Worm (Caenorhabditis elegans) whole organism, L1 larva: ENCODE measurements around the gene C54F6.12.

Experiments
- C16A3.4 ChIP-seq: fragments of 150-350 bp; optimal IDR thresholded peaks from 2 replicates; lab custom pipeline; 2014; ENCODE audit warnings: missing biosample characterization, missing genetic modification characterization
- C34B4.2 ChIP-seq: sonication (generic microtip); optimal IDR thresholded peaks from 2 replicates; lab custom pipeline; 2017; ENCODE audit warnings: mild to moderate bottlenecking, missing genetic modification characterization, missing compliant biosample characterization
- ama-1 ChIP-seq: fragments of 150-350 bp; optimal IDR thresholded peaks from 2 replicates; lab custom pipeline; 2014
- blmp-1 ChIP-seq: fragments of 150-350 bp; optimal IDR thresholded peaks from 2 replicates; lab custom pipeline; 2014; ENCODE audit warnings: missing biosample characterization, missing genetic modification characterization
- ceh-82 ChIP-seq, 3 experiments: fragments of 150-350 bp in 1 of 3; sonication (generic microtip) in 2 of 3; optimal IDR thresholded peaks; 2 replicates each; lab custom pipeline; 2014 to 2017; ENCODE audit warnings: missing biosample characterization in 3 of 3, missing genetic modification characterization in 3 of 3
- ceh-90 ChIP-seq: sonication (generic microtip); optimal IDR thresholded peaks from 2 replicates; lab custom pipeline; 2016; ENCODE audit warnings: missing genetic modification characterization, missing compliant biosample characterization
- ces-1 ChIP-seq: fragments of 150-350 bp; optimal IDR thresholded peaks from 2 replicates; lab custom pipeline; 2014; ENCODE audit warnings: missing biosample characterization, missing genetic modification reagents, missing genetic modification characterization
- dsc-1 ChIP-seq: sonication (generic microtip); optimal IDR thresholded peaks from 2 replicates; lab custom pipeline; 2016; ENCODE audit warnings: mild to moderate bottlenecking, missing genetic modification characterization, missing compliant biosample characterization
- efl-3 ChIP-seq: fragments of 200-800 bp; sonication (Bioruptor generic); optimal IDR thresholded peaks from 2 replicates; lab custom pipeline; 2018; ENCODE audit warnings: mild to moderate bottlenecking, missing genetic modification characterization, missing compliant biosample characterization
- egl-27 ChIP-seq, 2 experiments: fragments of 150-350 bp in 1 of 2; sonication (generic microtip); optimal IDR thresholded peaks; 3 replicates each; lab custom pipeline; 2017 to 2018; ENCODE audit warnings: missing biosample characterization in 2 of 2, missing genetic modification characterization in 2 of 2, missing genetic modification reagents in 2 of 2
- elt-2 ChIP-seq: sonication (generic microtip); optimal IDR thresholded peaks from 2 replicates; lab custom pipeline; 2016; ENCODE audit warnings: missing genetic modification characterization, mild to moderate bottlenecking, inconsistent platforms, missing compliant biosample characterization, missing genetic modification reagents
- fkh-4 ChIP-seq: sonication (generic microtip); optimal IDR thresholded peaks from 2 replicates; lab custom pipeline; 2016; ENCODE audit warnings: missing compliant biosample characterization, missing genetic modification characterization, borderline replicate concordance
- grh-1 ChIP-seq: fragments of 200-800 bp; sonication (Bioruptor generic); IDR thresholded peaks from 2 replicates; pipeline ENCODE4 v1.3.6; 2022; ENCODE audit warnings: missing genetic modification reagents, missing genetic modification characterization, missing compliant biosample characterization
- hpl-2 ChIP-seq: fragments of 150-350 bp; optimal IDR thresholded peaks from 2 replicates; lab custom pipeline; 2014; ENCODE audit warnings: missing biosample characterization, missing genetic modification reagents, missing genetic modification characterization
- lin-14 ChIP-seq: fragments of 200-800 bp; sonication (Bioruptor generic); optimal IDR thresholded peaks from 2 replicates; lab custom pipeline; 2018; ENCODE audit warnings: mild to moderate bottlenecking, missing genetic modification characterization, moderate library complexity, missing compliant biosample characterization
- lin-35 ChIP-seq, 2 experiments: fragments of 150-350 bp; optimal IDR thresholded peaks; 2 replicates each; lab custom pipeline; 2014; ENCODE audit warnings: missing biosample characterization in 2 of 2, missing genetic modification characterization in 2 of 2, missing genetic modification reagents in 2 of 2
- lin-39 ChIP-seq: fragments of 150-350 bp; optimal IDR thresholded peaks from 2 replicates; lab custom pipeline; 2014; ENCODE audit warnings: missing biosample characterization, missing genetic modification reagents, missing genetic modification characterization
- lsy-2 ChIP-seq, 2 experiments: fragments of 150-350 bp; optimal IDR thresholded peaks; 2 replicates each; lab custom pipeline; 2014; ENCODE audit warnings: missing biosample characterization in 2 of 2, missing genetic modification characterization in 2 of 2
- mab-9 ChIP-seq: fragments of 200-800 bp; sonication (Bioruptor generic); IDR thresholded peaks from 2 replicates; pipeline ENCODE4 v1.3.6; 2022; ENCODE audit warnings: missing genetic modification reagents, missing genetic modification characterization, missing compliant biosample characterization
- nhr-11 ChIP-seq: fragments of 150-350 bp; optimal IDR thresholded peaks from 2 replicates; lab custom pipeline; 2014; ENCODE audit warnings: missing biosample characterization, missing genetic modification characterization
- nhr-19 ChIP-seq: fragments of 200-800 bp; sonication (Bioruptor generic); conservative IDR thresholded peaks from 2 replicates; pipeline ENCODE4 v1.3.6; 2022; ENCODE audit warnings: missing genetic modification characterization, missing compliant biosample characterization
- nhr-237 ChIP-seq: fragments of 150-350 bp; optimal IDR thresholded peaks from 2 replicates; lab custom pipeline; 2014; ENCODE audit warnings: missing biosample characterization, missing genetic modification characterization
- nhr-28 ChIP-seq: fragments of 150-350 bp; optimal IDR thresholded peaks from 2 replicates; lab custom pipeline; 2014; ENCODE audit warnings: missing biosample characterization, missing genetic modification characterization
- nhr-76 ChIP-seq: sonication (generic microtip); optimal IDR thresholded peaks from 2 replicates; lab custom pipeline; 2017; ENCODE audit warnings: missing biosample characterization, missing genetic modification characterization
- nhr-84 ChIP-seq: sonication (generic microtip); optimal IDR thresholded peaks from 2 replicates; lab custom pipeline; 2017; ENCODE audit warnings: missing biosample characterization, missing genetic modification characterization
- nhr-85 ChIP-seq: sonication (generic microtip); peaks from one replicate; lab custom pipeline; 2016; ENCODE audit warnings: missing genetic modification characterization, inconsistent platforms, missing compliant biosample characterization
- nhr-90 ChIP-seq: sonication (generic microtip); optimal IDR thresholded peaks from 2 replicates; lab custom pipeline; 2016; ENCODE audit warnings: mild to moderate bottlenecking, missing genetic modification characterization, missing compliant biosample characterization; ENCODE audit not compliant: poor library complexity
- pag-3 ChIP-seq: sonication (generic microtip); optimal IDR thresholded peaks from 2 replicates; lab custom pipeline; 2017; ENCODE audit warnings: missing genetic modification characterization, mild to moderate bottlenecking, missing compliant biosample characterization, antibody characterized with exemption, borderline replicate concordance; ENCODE audit not compliant: insufficient read depth
- swsn-7 ChIP-seq: sonication (generic microtip); optimal IDR thresholded peaks from 2 replicates; lab custom pipeline; 2016; ENCODE audit warnings: missing genetic modification characterization, missing compliant biosample characterization
- tbx-2 ChIP-seq: sonication (generic microtip); optimal IDR thresholded peaks from 2 replicates; lab custom pipeline; 2016; ENCODE audit warnings: missing genetic modification characterization, missing compliant biosample characterization
- unc-86 ChIP-seq: sonication (generic microtip); optimal IDR thresholded peaks from 2 replicates; lab custom pipeline; 2016; ENCODE audit warnings: missing genetic modification characterization, missing compliant biosample characterization
- zag-1 ChIP-seq: fragments of 150-350 bp; optimal IDR thresholded peaks from 2 replicates; lab custom pipeline; 2014; ENCODE audit warnings: missing biosample characterization, missing genetic modification characterization

C54F6.12 gene

DNA sequence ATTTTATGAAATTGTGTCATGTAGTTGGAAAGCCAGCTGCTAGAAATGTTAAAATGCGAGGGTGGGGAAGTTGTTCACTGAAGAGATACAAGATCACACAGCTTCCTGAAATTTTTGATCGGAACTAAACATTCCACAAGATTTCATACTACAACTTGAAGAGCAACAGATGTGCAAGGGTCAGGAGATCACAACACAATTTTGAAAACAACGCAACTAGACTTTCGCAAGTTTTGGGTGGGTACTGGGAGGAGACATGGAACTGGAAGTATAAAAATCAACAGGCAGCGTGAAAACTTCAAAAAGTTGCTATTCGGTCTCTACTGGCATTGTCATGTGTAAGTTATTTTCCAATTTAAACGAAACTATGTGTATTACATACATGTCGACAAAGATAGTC lies 13.9 kb upstream of the C54F6.12 start, which contains the start of gene F19F10.3:
TSS of gene F19F10.3 (plus strand) at position 301 of the 400 bp plus-strand sequence.
- TF ChIP-seq dsc-1 (peak; percentile 23), C16A3.4 (no peak)
- TF ChIP-seq, all 84 proteins: peak for 1

DNA sequence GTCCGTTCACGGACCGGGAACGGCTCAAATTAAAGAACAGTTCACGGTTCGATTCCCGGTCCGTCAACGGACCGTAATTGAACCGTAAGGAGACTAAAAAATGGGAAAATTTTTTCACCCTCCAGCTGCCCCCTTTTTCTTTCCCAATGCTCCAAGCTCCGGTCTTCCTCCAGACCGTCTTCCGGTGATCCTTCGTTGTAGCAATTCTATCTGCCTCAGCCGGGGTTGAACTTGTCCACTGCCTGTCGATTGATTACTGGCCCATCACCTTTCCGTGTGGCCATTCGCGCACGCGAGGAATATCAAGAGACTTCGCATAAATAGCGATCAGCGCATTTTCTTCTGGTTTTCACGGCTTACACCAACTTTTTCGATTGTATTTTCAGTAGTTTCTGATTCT lies 10.6 kb upstream of the C54F6.12 start:
- TF ChIP-seq grh-1 (GFP tag; lab: Robert Waterston, UW): 0 out of 2 replicates have a peak, but pooled peaks have one; percentile 30
- TF ChIP-seq nhr-90 (tag; lab: Kevin White, UChicago): peak; percentile 10
- peak; percentile 36 for TF ChIP-seq nhr-19 (GFP tag; lab: Robert Waterston, UW)
- TF ChIP-seq nhr-85 (tag; lab: Kevin White, UChicago): peak; percentile 52

DNA sequence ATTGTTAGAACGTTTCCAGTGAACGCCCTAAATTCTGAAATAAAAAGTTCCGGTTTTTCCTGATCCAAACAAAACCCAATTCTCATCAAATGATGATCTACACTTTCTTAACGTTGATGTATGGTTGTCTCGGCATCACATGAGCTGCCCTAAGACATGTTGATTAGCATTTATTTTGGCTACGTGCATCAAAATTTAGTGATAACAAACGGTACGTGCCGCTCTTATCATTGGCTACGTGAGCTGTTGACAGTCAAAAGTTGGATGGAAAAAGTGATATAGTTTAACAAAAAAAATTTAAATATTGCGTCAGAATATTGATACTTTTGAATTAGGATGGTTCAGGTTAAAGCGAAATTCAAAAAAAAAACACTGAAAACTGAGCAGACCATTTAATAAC lies 10.1 kb upstream of the C54F6.12 start:
- no peak for TF ChIP-seq nhr-28
- peak in 1 of 2 experiments; percentile 6 for TF ChIP-seq lin-35 (GFP tag; optimal IDR thresholded peaks at IDR 0.05; lab: Kevin White, UChicago)
- TF ChIP-seq ces-1 (GFP tag; lab: Kevin White, UChicago): no peak
- peak; percentile 88 for TF ChIP-seq elt-2 (tag; lab: Kevin White, UChicago)

DNA sequence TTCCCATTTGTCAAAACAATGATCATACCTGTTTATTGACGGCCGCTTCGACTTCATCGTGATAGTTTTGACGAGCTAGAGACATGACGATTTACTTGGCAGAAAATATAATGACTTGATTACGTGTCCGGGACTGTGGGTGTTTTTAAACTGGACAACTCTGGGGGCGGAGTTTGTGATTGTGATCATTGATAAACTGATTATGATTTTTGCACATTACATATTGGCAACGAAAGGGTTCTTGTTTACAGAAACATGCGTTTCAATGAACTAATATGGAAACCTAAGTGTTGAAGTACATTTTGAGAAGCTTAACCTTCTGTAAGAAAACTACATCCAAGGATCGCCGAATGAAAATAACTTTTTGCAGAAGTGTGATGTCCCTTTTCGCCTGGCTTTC lies 9.6 kb upstream of the C54F6.12 start, which contains the start of gene ftn-1:
TSS of gene ftn-1 (minus strand) at position 101 of the 400 bp plus-strand sequence.
- no peak for TF ChIP-seq unc-86 (tag; lab: Kevin White, UChicago)
- TF ChIP-seq C34B4.2: no peak
- no peak for TF ChIP-seq fkh-4 (tag; lab: Kevin White, UChicago)
- no peak for TF ChIP-seq tbx-2
- no peak for TF ChIP-seq zag-1
- TF ChIP-seq lin-14 (GFP tag; lab: Kevin White, UChicago): no peak
- no peak for TF ChIP-seq swsn-7 (tag; lab: Kevin White, UChicago)
- TF ChIP-seq nhr-237 (tag; lab: Kevin White, UChicago): no peak
- no peak for TF ChIP-seq ceh-90 (tag; lab: Kevin White, UChicago)
- TF ChIP-seq nhr-84 (tag; lab: Kevin White, UChicago): no peak
- TF ChIP-seq nhr-11: no peak
- no peak for TF ChIP-seq egl-27 (tag; optimal IDR thresholded peaks at IDR 0.05; lab: Kevin White, UChicago)

DNA sequence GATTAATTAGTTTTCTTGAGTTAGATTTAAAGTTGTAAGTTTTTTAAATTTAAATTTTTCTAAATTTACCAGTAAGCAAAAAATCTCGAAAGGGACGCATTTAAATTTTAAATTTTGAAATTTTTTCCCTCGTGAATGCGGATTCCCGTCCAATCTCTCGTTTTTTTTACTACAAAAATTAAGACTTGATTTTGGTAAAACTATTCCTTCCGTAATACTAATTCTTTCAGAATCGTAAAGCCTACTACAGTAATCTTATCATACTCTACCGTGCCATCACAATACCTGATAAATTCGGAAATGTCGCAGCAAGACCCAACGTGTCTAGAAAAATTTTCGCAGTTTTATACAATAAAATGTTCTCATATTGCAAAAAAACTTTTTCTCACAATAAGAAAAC lies 7.3 kb upstream of the C54F6.12 start, which contains the start of the genes C54F6.19 and nhx-3:
TSS of gene C54F6.19 (plus strand) at position 301 of the 400 bp plus-strand sequence.
TSS of gene nhx-3 (minus strand) at position 337 of the 400 bp plus-strand sequence.
- no peak for TF ChIP-seq pag-3 (tag; lab: Kevin White, UChicago)

DNA sequence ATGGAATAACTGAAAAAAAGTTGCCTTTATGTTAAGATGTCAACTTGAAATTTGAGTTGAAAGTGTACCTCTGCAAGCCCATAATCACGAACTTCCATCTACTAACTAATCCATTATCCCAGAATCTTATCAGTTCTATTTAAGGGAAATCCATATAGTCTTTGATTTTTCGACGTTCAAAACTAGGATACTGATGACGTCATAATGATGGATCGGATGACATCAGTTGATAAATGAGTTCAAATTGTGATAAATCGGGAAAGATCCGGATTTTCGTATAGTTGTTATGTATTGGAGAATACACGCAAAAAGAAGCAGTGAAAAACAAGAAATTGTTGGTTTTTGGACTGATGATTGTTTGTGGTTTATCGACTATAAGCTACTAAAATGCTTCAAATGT lies 5.8 kb upstream of the C54F6.12 start:
- no peak for TF ChIP-seq hpl-2 (GFP tag; lab: Kevin White, UChicago)
- TF ChIP-seq lin-39: no peak
- TF ChIP-seq blmp-1 (tag; lab: Kevin White, UChicago): peak; percentile 10
- no peak for TF ChIP-seq ceh-82 (tag; optimal IDR thresholded peaks at IDR 0.05; lab: Kevin White, UChicago)
- no peak for TF ChIP-seq ama-1
- no peak for TF ChIP-seq elt-2 (tag; lab: Kevin White, UChicago)

DNA sequence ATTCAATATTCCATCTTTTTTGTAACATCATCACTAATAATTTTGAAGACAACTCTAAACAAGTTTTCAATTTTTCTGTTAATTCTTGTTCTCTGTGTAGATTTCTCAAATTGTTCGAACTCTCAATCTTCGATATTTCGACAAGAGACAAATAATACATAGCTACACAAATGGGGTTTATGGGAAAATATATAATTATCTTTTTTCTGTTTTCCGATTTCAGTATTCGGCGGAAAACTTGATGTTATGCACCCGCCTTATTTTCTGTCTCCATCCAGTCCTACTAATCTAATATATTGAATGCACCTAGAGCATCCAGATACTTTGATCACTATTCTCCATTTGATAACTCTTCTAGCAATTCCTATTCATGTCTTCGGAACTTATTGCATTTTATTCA lies 1.1 kb upstream of the C54F6.12 start, which contains the start of gene srh-268:
TSS of gene srh-268 (plus strand) at position 301 of the 400 bp plus-strand sequence.
- no peak for TF ChIP-seq grh-1 (GFP tag; lab: Robert Waterston, UW)
- TF ChIP-seq mab-9: no peak
- no peak for TF ChIP-seq lsy-2 (tag; optimal IDR thresholded peaks at IDR 0.05; lab: Kevin White, UChicago)
- TF ChIP-seq nhr-76: no peak
- no peak for TF ChIP-seq ceh-90 (tag; lab: Kevin White, UChicago)
- TF ChIP-seq efl-3 (GFP tag; lab: Kevin White, UChicago): no peak
